Fruit fly (Drosophila melanogaster) whole organism, embryonic: ENCODE results near the gene CG2691.

Source experiments
- ATbp ChIP-seq: fragments of 200-800 bp; sonication (Bioruptor generic); optimal IDR thresholded peaks from 2 replicates; lab custom pipeline; 2017; ENCODE audit warnings: missing biosample characterization, mild to moderate bottlenecking, missing genetic modification characterization, missing genetic modification reagents
- Asciz ChIP-seq: fragments of 200-800 bp; sonication (Bioruptor generic); optimal IDR thresholded peaks from 2 replicates; lab custom pipeline; 2017; ENCODE audit warnings: missing biosample characterization, mild to moderate bottlenecking, missing genetic modification characterization, missing genetic modification reagents
- Atf3 ChIP-seq: fragments of 200-800 bp; sonication (Bioruptor generic); optimal IDR thresholded peaks from 3 replicates; lab custom pipeline; 2016; ENCODE audit warnings: missing biosample characterization, missing genetic modification characterization
- CG10565 ChIP-seq: fragments of 200-800 bp; sonication (Bioruptor generic); optimal IDR thresholded peaks from 3 replicates; lab custom pipeline; 2016; ENCODE audit warnings: missing biosample characterization, mild to moderate bottlenecking, missing genetic modification characterization
- CG11085 ChIP-seq: fragments of 200-800 bp; sonication (Bioruptor generic); IDR thresholded peaks from 2 replicates; pipeline ENCODE4 v1.3.6; 2022; ENCODE audit warnings: missing biosample characterization, missing genetic modification characterization
- CG15514 ChIP-seq: fragments of 200-800 bp; sonication (Bioruptor generic); optimal IDR thresholded peaks from 3 replicates; lab custom pipeline; 2017; ENCODE audit warnings: missing biosample characterization, missing genetic modification characterization, mild to moderate bottlenecking, moderate library complexity, missing genetic modification reagents
- CG16779 ChIP-seq: fragments of 200-800 bp; sonication (Bioruptor generic); IDR thresholded peaks from 2 replicates; pipeline ENCODE4 v1.3.6; 2022; ENCODE audit warnings: missing biosample characterization, missing genetic modification characterization
- CG16863 ChIP-seq: fragments of 200-800 bp; sonication (Bioruptor generic); optimal IDR thresholded peaks from 3 replicates; lab custom pipeline; 2016; ENCODE audit warnings: missing biosample characterization, missing genetic modification characterization
- CG34422 ChIP-seq: fragments of 200-800 bp; sonication (Bioruptor generic); IDR thresholded peaks from 3 replicates; pipeline ENCODE4 v1.3.6; 2022; ENCODE audit warnings: missing biosample characterization, missing genetic modification characterization
- CG4730 ChIP-seq: fragments of 200-800 bp; sonication (Bioruptor generic); IDR thresholded peaks from 2 replicates; pipeline ENCODE4 v1.3.6; 2022; ENCODE audit warnings: missing biosample characterization, missing genetic modification characterization
- CG5953 ChIP-seq: fragments of 200-800 bp; sonication (Bioruptor generic); IDR thresholded peaks from 2 replicates; pipeline ENCODE4 v1.3.6; 2022; ENCODE audit warnings: missing biosample characterization, missing genetic modification characterization
- CG6683 ChIP-seq: fragments of 200-800 bp; sonication (Bioruptor generic); optimal IDR thresholded peaks from 2 replicates; lab custom pipeline; 2017; ENCODE audit warnings: missing biosample characterization, mild to moderate bottlenecking, missing genetic modification characterization, missing genetic modification reagents
- CG6689 ChIP-seq: fragments of 200-800 bp; sonication (Bioruptor generic); IDR thresholded peaks from 2 replicates; pipeline ENCODE4 v1.3.6; 2022; ENCODE audit warnings: missing biosample characterization, missing genetic modification characterization
- CG6765 ChIP-seq: fragments of 200-800 bp; sonication (Bioruptor generic); optimal IDR thresholded peaks from 3 replicates; lab custom pipeline; 2017; ENCODE audit warnings: missing biosample characterization, mild to moderate bottlenecking, missing genetic modification characterization
- CG7963 ChIP-seq: fragments of 200-800 bp; sonication (Bioruptor generic); IDR thresholded peaks from 3 replicates; pipeline ENCODE4 v1.3.6; 2022; ENCODE audit warnings: missing biosample characterization, missing genetic modification characterization; ENCODE audit not compliant: partially characterized antibody
- CG8944 ChIP-seq: fragments of 200-800 bp; sonication (Bioruptor generic); optimal IDR thresholded peaks from 3 replicates; lab custom pipeline; 2016; ENCODE audit warnings: missing biosample characterization, missing genetic modification characterization
- E2f1 ChIP-seq: fragments of 200-800 bp; sonication (Bioruptor generic); IDR thresholded peaks from 2 replicates; pipeline ENCODE4 v1.3.6; 2022; ENCODE audit warnings: missing biosample characterization, missing genetic modification characterization
- Fer1 ChIP-seq: fragments of 200-800 bp; sonication (Bioruptor generic); optimal IDR thresholded peaks from 2 replicates; lab custom pipeline; 2017; ENCODE audit warnings: missing biosample characterization, mild to moderate bottlenecking, missing genetic modification characterization
- H2.0 ChIP-seq: fragments of 200-800 bp; sonication (Bioruptor generic); IDR thresholded peaks from 2 replicates; pipeline ENCODE4 v1.3.6; 2022; ENCODE audit warnings: missing biosample characterization, missing genetic modification characterization
- Lim3 ChIP-seq: fragments of 200-800 bp; sonication (Bioruptor generic); IDR thresholded peaks from 2 replicates; pipeline ENCODE4 v1.3.6; 2022; ENCODE audit warnings: missing biosample characterization, missing genetic modification characterization
- Mad ChIP-seq: fragments of 200-800 bp; sonication (Bioruptor generic); optimal IDR thresholded peaks from 2 replicates; lab custom pipeline; 2016; ENCODE audit warnings: missing biosample characterization, missing genetic modification characterization
- Meics ChIP-seq: fragments of 200-800 bp; sonication (Bioruptor generic); optimal IDR thresholded peaks from 2 replicates; lab custom pipeline; 2017; ENCODE audit warnings: missing biosample characterization, mild to moderate bottlenecking, missing genetic modification characterization
- Myb ChIP-seq: fragments of 200-800 bp; sonication (Bioruptor generic); optimal IDR thresholded peaks from 2 replicates; lab custom pipeline; 2016; ENCODE audit warnings: missing biosample characterization, missing genetic modification characterization
- ase ChIP-seq: fragments of 200-800 bp; sonication (Bioruptor generic); IDR thresholded peaks from 3 replicates; pipeline ENCODE4 v1.3.6; 2022; ENCODE audit warnings: missing biosample characterization, missing genetic modification characterization
- ash1 ChIP-seq: fragments of 200-800 bp; sonication (Bioruptor generic); optimal IDR thresholded peaks from 2 replicates; lab custom pipeline; 2018; ENCODE audit warnings: missing biosample characterization, mild to moderate bottlenecking, missing genetic modification characterization
- cas ChIP-seq: fragments of 200-800 bp; sonication (Bioruptor generic); IDR thresholded peaks from 2 replicates; pipeline ENCODE4 v1.3.6; 2022; ENCODE audit warnings: missing biosample characterization, missing genetic modification characterization
- caup ChIP-seq: fragments of 200-800 bp; sonication (Bioruptor generic); optimal IDR thresholded peaks from 3 replicates; lab custom pipeline; 2017; ENCODE audit warnings: missing biosample characterization, mild to moderate bottlenecking, missing genetic modification characterization, moderate library complexity; ENCODE audit not compliant: severe bottlenecking
- cg ChIP-seq: fragments of 200-800 bp; sonication (Bioruptor generic); optimal IDR thresholded peaks from 3 replicates; lab custom pipeline; 2019; ENCODE audit warnings: missing biosample characterization, mild to moderate bottlenecking, missing genetic modification characterization, moderate library complexity
- crol ChIP-seq: fragments of 200-800 bp; sonication (Bioruptor generic); IDR thresholded peaks from 2 replicates; pipeline ENCODE4 v1.3.6; 2022; ENCODE audit warnings: missing biosample characterization, missing genetic modification characterization
- dati ChIP-seq: fragments of 200-800 bp; sonication (Bioruptor generic); IDR thresholded peaks from 2 replicates; pipeline ENCODE4 v1.3.6; 2022; ENCODE audit warnings: missing biosample characterization, missing genetic modification characterization
- en ChIP-seq: fragments of 200-800 bp; sonication (Bioruptor generic); optimal IDR thresholded peaks from 2 replicates; lab custom pipeline; 2016; ENCODE audit warnings: missing biosample characterization, missing genetic modification characterization
- esg ChIP-seq: fragments of 200-800 bp; sonication (Bioruptor generic); conservative IDR thresholded peaks from 2 replicates; pipeline ENCODE4 v1.3.6; 2022; ENCODE audit warnings: missing biosample characterization, missing genetic modification characterization
- exex ChIP-seq: fragments of 200-800 bp; sonication (Bioruptor generic); optimal IDR thresholded peaks from 4 replicates; lab custom pipeline; 2018; ENCODE audit warnings: missing biosample characterization, mild to moderate bottlenecking, missing genetic modification characterization, moderate library complexity
- gce ChIP-seq: fragments of 200-800 bp; sonication (Bioruptor generic); IDR thresholded peaks from 3 replicates; pipeline ENCODE4 v1.3.6; 2022; ENCODE audit warnings: missing biosample characterization, missing genetic modification characterization
- gcm2 ChIP-seq: fragments of 200-800 bp; sonication (Bioruptor generic); optimal IDR thresholded peaks from 2 replicates; lab custom pipeline; 2016; ENCODE audit warnings: missing biosample characterization, missing genetic modification characterization
- gem ChIP-seq: fragments of 200-800 bp; sonication (Bioruptor generic); optimal IDR thresholded peaks from 2 replicates; lab custom pipeline; 2019; ENCODE audit warnings: missing biosample characterization, mild to moderate bottlenecking, missing genetic modification characterization, moderate library complexity
- ind ChIP-seq: fragments of 200-800 bp; sonication (Bioruptor generic); optimal IDR thresholded peaks from 3 replicates; lab custom pipeline; 2016; ENCODE audit warnings: missing biosample characterization, missing genetic modification characterization
- insv ChIP-seq, 2 experiments: fragments of 200-800 bp; sonication (Bioruptor generic); optimal IDR thresholded peaks; 3 replicates each; lab custom pipeline; 2016 to 2018; ENCODE audit warnings: missing biosample characterization in 2 of 2, missing genetic modification characterization in 2 of 2
- lov ChIP-seq, 2 experiments: fragments of 200-800 bp in 1 of 2; fragments of >200 bp in 1 of 2; sonication (Bioruptor generic) in 1 of 2; IDR thresholded peaks in 1 of 2; optimal IDR thresholded peaks in 1 of 2; 2 replicates in 1 of 2; 3 replicates in 1 of 2; pipeline versions ENCODE4 v1.3.6 to Lab custom; 2017 to 2022; ENCODE audit warnings: missing biosample characterization in 1 of 2, missing genetic modification characterization in 1 of 2
- mld ChIP-seq: fragments of 200-800 bp; sonication (Bioruptor generic); IDR thresholded peaks from 3 replicates; pipeline ENCODE4 v1.3.6; 2022; ENCODE audit warnings: missing biosample characterization, missing genetic modification characterization; ENCODE audit not compliant: partially characterized antibody
- odd ChIP-seq: fragments of 200-800 bp; sonication (Bioruptor generic); optimal IDR thresholded peaks from 2 replicates; lab custom pipeline; 2017; ENCODE audit warnings: missing biosample characterization, mild to moderate bottlenecking, missing genetic modification characterization
- pan ChIP-seq, 4 experiments: fragments of >200 bp in 3 of 4; fragments of 200-800 bp in 1 of 4; sonication (Bioruptor generic) in 1 of 4; optimal IDR thresholded peaks in 3 of 4; IDR thresholded peaks in 1 of 4; 2 replicates each; pipeline versions ENCODE4 v1.3.6 to Lab custom; 2017 to 2022; ENCODE audit warnings: missing biosample characterization in 2 of 4, missing genetic modification characterization in 2 of 4, mixed read lengths in 1 of 4
- pum ChIP-seq: fragments of 200-800 bp; sonication (Bioruptor generic); optimal IDR thresholded peaks from 2 replicates; lab custom pipeline; 2016; ENCODE audit warnings: missing biosample characterization, missing genetic modification characterization
- rib ChIP-seq: fragments of 200-800 bp; sonication (Bioruptor generic); IDR thresholded peaks from 2 replicates; pipeline ENCODE4 v1.3.6; 2022; ENCODE audit warnings: missing biosample characterization, missing genetic modification characterization
- ro ChIP-seq: fragments of 200-800 bp; sonication (Bioruptor generic); IDR thresholded peaks from 2 replicates; pipeline ENCODE4 v1.3.6; 2022; ENCODE audit warnings: missing biosample characterization, missing genetic modification characterization
- sr ChIP-seq: fragments of 200-800 bp; sonication (Bioruptor generic); IDR thresholded peaks from 3 replicates; pipeline ENCODE4 v1.3.6; 2022; ENCODE audit warnings: missing biosample characterization, missing genetic modification characterization
- tap ChIP-seq: fragments of 200-800 bp; optimal IDR thresholded peaks from 3 replicates; lab custom pipeline; 2019; ENCODE audit warnings: missing biosample characterization, mild to moderate bottlenecking, missing genetic modification characterization, moderate library complexity
- tio ChIP-seq: fragments of 200-800 bp; sonication (Bioruptor generic); optimal IDR thresholded peaks from 2 replicates; lab custom pipeline; 2017; ENCODE audit warnings: missing biosample characterization, missing genetic modification characterization, inconsistent platforms
- usp ChIP-seq: fragments of >200 bp; optimal IDR thresholded peaks from 2 replicates; lab custom pipeline; 2017; ENCODE audit warnings: missing biosample characterization, missing genetic modification characterization
- yki ChIP-seq: fragments of >200 bp; optimal IDR thresholded peaks from 3 replicates; lab custom pipeline; 2018

Gene CG2691

dm6 chrX:13630290-13630900 is 6.2 kb upstream of the CG2691 start (continued):
- TF ChIP-seq pum (GFP tag; lab: Kevin White, UChicago) (peak; percentile 33), gce (GFP tag; lab: Robert Waterston, UW) (no peak), tio (GFP tag; lab: Kevin White, UChicago) (peak; percentile 18), lov (optimal IDR thresholded peaks at IDR 0.05; lab: Kevin White, UChicago) (no peak), lov (GFP tag; IDR thresholded peaks at IDR 0.05; lab: Robert Waterston, UW) (no peak), CG7963 (GFP tag; lab: Robert Waterston, UW) (no peak), CG8944 (GFP tag; lab: Kevin White, UChicago) (peak; percentile 25), Meics (GFP tag; lab: Kevin White, UChicago) (no peak), mld (GFP tag; lab: Robert Waterston, UW) (no peak), cg (GFP tag; lab: Kevin White, UChicago) (no peak), ase (GFP tag; lab: Robert Waterston, UW) (no peak), Fer1 (GFP tag; lab: Kevin White, UChicago) (no peak), CG4730 (0 out of 2 replicates have a peak, but pooled peaks have one; percentile 10), Asciz (GFP tag; lab: Kevin White, UChicago) (no peak), H2.0 (GFP tag; lab: Robert Waterston, UW) (0 out of 2 replicates have a peak, but pooled peaks have one; percentile 6), ash1 (GFP tag; lab: Kevin White, UChicago) (no peak), en (GFP tag; lab: Kevin White, UChicago) (peak; percentile 27), dati (no peak), CG6765 (no peak), sr (GFP tag; lab: Robert Waterston, UW) (no peak), Myb (GFP tag; lab: Kevin White, UChicago) (peak; percentile 12), CG6683 (GFP tag; lab: Kevin White, UChicago) (no peak), CG15514 (no peak), CG6689 (0 out of 2 replicates have a peak, but pooled peaks have one; percentile 27), CG16863 (peak; percentile 36), esg (no peak), CG34422 (0 out of 3 replicates have a peak, but pooled peaks have one; percentile 13), ro (GFP tag; lab: Robert Waterston, UW) (no peak), gcm2 (no peak), yki (lab: Kevin White, UChicago) (no peak), Mad (GFP tag; lab: Kevin White, UChicago) (no peak), insv (GFP tag; optimal IDR thresholded peaks at IDR 0.05; lab: Kevin White, UChicago) (no peak), CG10565 (GFP tag; lab: Kevin White, UChicago) (no peak), ind (peak; percentile 28), Lim3 (no peak), Atf3 (GFP tag; lab: Kevin White, UChicago) (no peak), exex (tag; lab: Kevin White, UChicago) (no peak), E2f1 (GFP tag; lab: Robert Waterston, UW) (no peak), CG11085 (no peak), ATbp (GFP tag; lab: Kevin White, UChicago) (no peak), pan (optimal IDR thresholded peaks at IDR 0.05; lab: Kevin White, UChicago) (no peak), pan (GFP tag; optimal IDR thresholded peaks at IDR 0.05 in 1 of 2, IDR thresholded peaks at IDR 0.05 in 1 of 2) (peak in 1 of 2 experiments; percentile 23), gem (tag; lab: Kevin White, UChicago) (peak; percentile 60), caup (GFP tag; lab: Kevin White, UChicago) (no peak), CG5953 (GFP tag; lab: Robert Waterston, UW) (no peak), cas (GFP tag; lab: Robert Waterston, UW) (no peak), odd (GFP tag; lab: Kevin White, UChicago) (no peak), rib (GFP tag; lab: Robert Waterston, UW) (no peak), tap (tag; lab: Kevin White, UChicago) (no peak), CG16779 (no peak), usp (no peak), crol (GFP tag; lab: Robert Waterston, UW) (no peak)
